Worm (Caenorhabditis elegans) whole organism, early embryonic: ENCODE results near the gene ceh-20.

Source experiments
- ceh-13 ChIP-seq: fragments of 200-800 bp; sonication (Bioruptor generic); optimal IDR thresholded peaks from 2 replicates; lab custom pipeline; 2018; ENCODE audit warnings: mild to moderate bottlenecking, missing genetic modification characterization, missing compliant biosample characterization
- ets-7 ChIP-seq: sonication (generic microtip); optimal IDR thresholded peaks from 2 replicates; lab custom pipeline; 2016; ENCODE audit warnings: missing genotype, missing genetic modification characterization, missing compliant biosample characterization
- flt-1 ChIP-seq: fragments of 200-800 bp; sonication (Bioruptor generic); IDR thresholded peaks from 2 replicates; pipeline ENCODE4 v1.3.6; 2022; ENCODE audit warnings: missing genetic modification characterization, missing compliant biosample characterization
- scrt-1 ChIP-seq: fragments of 200-800 bp; sonication (Bioruptor generic); IDR thresholded peaks from 2 replicates; pipeline ENCODE4 v1.3.6; 2022; ENCODE audit warnings: missing genetic modification characterization, missing compliant biosample characterization
- tbx-11 ChIP-seq: fragments of 200-800 bp; sonication (Bioruptor generic); IDR thresholded peaks from 2 replicates; pipeline ENCODE4 v1.3.6; 2022; ENCODE audit warnings: missing genetic modification characterization, missing compliant biosample characterization
- tra-4 ChIP-seq: sonication (generic microtip); optimal IDR thresholded peaks from 2 replicates; lab custom pipeline; 2017; ENCODE audit warnings: missing genetic modification characterization, missing compliant biosample characterization

ce11 chrIII:6946382-6946781 lies 33.3 kb upstream of the ceh-20 start, which contains the start of gene let-711:
- TF ChIP-seq flt-1 (GFP tag; lab: Robert Waterston, UW) (no peak), tra-4 (tag; lab: Kevin White, UChicago) (no peak), ceh-13 (GFP tag; lab: Kevin White, UChicago) (no peak), ets-7 (no peak), tbx-11 (GFP tag; lab: Robert Waterston, UW) (no peak), scrt-1 (GFP tag; lab: Robert Waterston, UW) (no peak)
